Fruit fly (Drosophila melanogaster) whole organism, embryonic: ENCODE data around the gene CG12078.

ENCODE experiments used
- Awh ChIP-seq: fragments of 200-800 bp; sonication (Bioruptor generic); IDR thresholded peaks from 2 replicates; pipeline ENCODE4, ENCODE4 v1.3.6; 2022; ENCODE audit warnings: missing biosample characterization, missing genetic modification characterization
- CG11456 ChIP-seq: fragments of 200-800 bp; sonication (Bioruptor generic); IDR thresholded peaks from 3 replicates; pipeline ENCODE4 v1.3.6; 2022; ENCODE audit warnings: missing biosample characterization, missing genetic modification characterization
- CG12155 ChIP-seq: fragments of 200-800 bp; sonication (Bioruptor generic); optimal IDR thresholded peaks from 3 replicates; lab custom pipeline; 2016; ENCODE audit warnings: missing biosample characterization, missing genetic modification characterization
- CG12219 ChIP-seq: fragments of 200-800 bp; sonication (Bioruptor generic); optimal IDR thresholded peaks from 3 replicates; lab custom pipeline; 2018; ENCODE audit warnings: missing biosample characterization, mild to moderate bottlenecking, missing genetic modification characterization
- CG12236 ChIP-seq: fragments of 200-800 bp; sonication (Bioruptor generic); optimal IDR thresholded peaks from 2 replicates; lab custom pipeline; 2016; ENCODE audit warnings: missing biosample characterization, missing genetic modification characterization
- CG15011 ChIP-seq: fragments of 200-800 bp; sonication (Bioruptor generic); optimal IDR thresholded peaks from 3 replicates; lab custom pipeline; 2018; ENCODE audit warnings: missing biosample characterization, mild to moderate bottlenecking, missing genetic modification characterization
- CG17328 ChIP-seq: fragments of 200-800 bp; sonication (Bioruptor generic); IDR thresholded peaks from 2 replicates; pipeline ENCODE4 v1.3.6; 2022; ENCODE audit warnings: missing biosample characterization, missing genetic modification characterization
- CG18262 ChIP-seq: fragments of 200-800 bp; optimal IDR thresholded peaks from 3 replicates; lab custom pipeline; 2019; ENCODE audit warnings: missing biosample characterization, mild to moderate bottlenecking, missing genetic modification characterization, moderate library complexity
- CG18476 ChIP-seq: fragments of 200-800 bp; sonication (Bioruptor generic); optimal IDR thresholded peaks from 2 replicates; lab custom pipeline; 2016; ENCODE audit warnings: missing biosample characterization, mild to moderate bottlenecking, missing genetic modification characterization
- CG33213 ChIP-seq: fragments of 200-800 bp; sonication (Bioruptor generic); optimal IDR thresholded peaks from 3 replicates; lab custom pipeline; 2016; ENCODE audit warnings: missing biosample characterization, missing genetic modification characterization
- CG34376 ChIP-seq: fragments of 200-800 bp; sonication (Bioruptor generic); optimal IDR thresholded peaks from 2 replicates; lab custom pipeline; 2018; ENCODE audit warnings: missing biosample characterization, mild to moderate bottlenecking, missing genetic modification characterization
- CG3726 ChIP-seq: fragments of 200-800 bp; sonication (Bioruptor generic); IDR thresholded peaks from 3 replicates; pipeline ENCODE4, ENCODE4 v1.3.6; 2022; ENCODE audit warnings: missing biosample characterization, missing genetic modification characterization
- CG5245 ChIP-seq: fragments of 200-800 bp; sonication (Bioruptor generic); optimal IDR thresholded peaks from 3 replicates; lab custom pipeline; 2016; ENCODE audit warnings: missing biosample characterization, missing genetic modification characterization
- CG8281 ChIP-seq: fragments of 200-800 bp; sonication (Bioruptor generic); optimal IDR thresholded peaks from 2 replicates; lab custom pipeline; 2018; ENCODE audit warnings: missing biosample characterization, mild to moderate bottlenecking, missing genetic modification characterization, moderate library complexity
- CG8765 ChIP-seq: fragments of 200-800 bp; sonication (Bioruptor generic); IDR thresholded peaks from 2 replicates; pipeline ENCODE4 v1.3.6; 2022; ENCODE audit warnings: missing biosample characterization, missing genetic modification characterization
- CG9876 ChIP-seq: fragments of 200-800 bp; sonication (Bioruptor generic); optimal IDR thresholded peaks from 2 replicates; lab custom pipeline; 2016; ENCODE audit warnings: missing biosample characterization, missing genetic modification characterization
- Camta ChIP-seq: fragments of 200-800 bp; sonication (Bioruptor generic); optimal IDR thresholded peaks from 2 replicates; lab custom pipeline; 2016; ENCODE audit warnings: missing biosample characterization, missing genetic modification characterization
- D19A ChIP-seq: fragments of 200-800 bp; optimal IDR thresholded peaks from 3 replicates; lab custom pipeline; 2019; ENCODE audit warnings: missing biosample characterization, mild to moderate bottlenecking, missing genetic modification characterization, moderate library complexity
- H2.0 ChIP-seq: fragments of 200-800 bp; sonication (Bioruptor generic); IDR thresholded peaks from 2 replicates; pipeline ENCODE4 v1.3.6; 2022; ENCODE audit warnings: missing biosample characterization, missing genetic modification characterization
- HHEX ChIP-seq: fragments of 200-800 bp; sonication (Bioruptor generic); optimal IDR thresholded peaks from 3 replicates; lab custom pipeline; 2017; ENCODE audit warnings: missing biosample characterization, mild to moderate bottlenecking, missing genetic modification characterization, missing genetic modification reagents
- Hr39 ChIP-seq: fragments of >200 bp; optimal IDR thresholded peaks from 2 replicates; lab custom pipeline; 2017
- Max ChIP-seq: fragments of 200-800 bp; sonication (Bioruptor generic); optimal IDR thresholded peaks from 2 replicates; lab custom pipeline; 2016; ENCODE audit warnings: missing biosample characterization, mild to moderate bottlenecking, missing genetic modification characterization
- NC2β ChIP-seq: fragments of 200-800 bp; sonication (Bioruptor generic); optimal IDR thresholded peaks from 2 replicates; lab custom pipeline; 2016; ENCODE audit warnings: missing biosample characterization, missing genetic modification characterization
- Ptx1 ChIP-seq: fragments of 200-800 bp; sonication (Bioruptor generic); IDR thresholded peaks from 2 replicates; pipeline ENCODE4 v1.3.6; 2022; ENCODE audit warnings: missing biosample characterization, missing genetic modification characterization
- Rx ChIP-seq: fragments of 200-800 bp; sonication (Bioruptor generic); IDR thresholded peaks from 2 replicates; pipeline ENCODE4 v1.3.6; 2022; ENCODE audit warnings: missing biosample characterization, missing genetic modification characterization
- Sin3A ChIP-seq: fragments of >200 bp; optimal IDR thresholded peaks from 2 replicates; lab custom pipeline; 2018
- ac ChIP-seq: fragments of 200-800 bp; sonication (Bioruptor generic); optimal IDR thresholded peaks from 3 replicates; lab custom pipeline; 2017; ENCODE audit warnings: missing biosample characterization, mild to moderate bottlenecking, missing genetic modification characterization
- aop ChIP-seq: fragments of 200-800 bp; sonication (Bioruptor generic); IDR thresholded peaks from 2 replicates; pipeline ENCODE4 v1.3.6; 2022; ENCODE audit warnings: missing biosample characterization, missing genetic modification characterization
- bab2 ChIP-seq: fragments of 200-800 bp; sonication (Bioruptor generic); optimal IDR thresholded peaks from 2 replicates; lab custom pipeline; 2016; ENCODE audit warnings: missing biosample characterization, missing genetic modification characterization
- bcd ChIP-seq: fragments of 200-800 bp; sonication (Bioruptor generic); optimal IDR thresholded peaks from 2 replicates; lab custom pipeline; 2017; ENCODE audit warnings: missing biosample characterization, mild to moderate bottlenecking, missing genetic modification characterization
- bowl ChIP-seq: fragments of 200-800 bp; sonication (Bioruptor generic); IDR thresholded peaks from 2 replicates; pipeline ENCODE4 v1.3.6; 2022; ENCODE audit warnings: missing biosample characterization, missing genetic modification characterization
- cg ChIP-seq: fragments of 200-800 bp; sonication (Bioruptor generic); optimal IDR thresholded peaks from 3 replicates; lab custom pipeline; 2019; ENCODE audit warnings: missing biosample characterization, mild to moderate bottlenecking, missing genetic modification characterization, moderate library complexity
- chif ChIP-seq, 2 experiments: fragments of 200-800 bp; sonication (Bioruptor generic); optimal IDR thresholded peaks; 3 replicates each; lab custom pipeline; 2016; ENCODE audit warnings: missing biosample characterization in 2 of 2, missing genetic modification characterization in 2 of 2
- crc ChIP-seq: fragments of 200-800 bp; sonication (Bioruptor generic); optimal IDR thresholded peaks from 2 replicates; lab custom pipeline; 2016; ENCODE audit warnings: missing biosample characterization, missing genetic modification characterization
- crol ChIP-seq: fragments of 200-800 bp; sonication (Bioruptor generic); IDR thresholded peaks from 2 replicates; pipeline ENCODE4 v1.3.6; 2022; ENCODE audit warnings: missing biosample characterization, missing genetic modification characterization
- da ChIP-seq: fragments of 200-800 bp; sonication (Bioruptor generic); optimal IDR thresholded peaks from 2 replicates; lab custom pipeline; 2016; ENCODE audit warnings: missing biosample characterization, missing genetic modification characterization
- dan ChIP-seq: fragments of 200-800 bp; sonication (Bioruptor generic); IDR thresholded peaks from 2 replicates; pipeline ENCODE4 v1.3.6; 2022; ENCODE audit warnings: missing biosample characterization, missing genetic modification characterization
- disco-r ChIP-seq: fragments of 200-800 bp; sonication (Bioruptor generic); optimal IDR thresholded peaks from 2 replicates; lab custom pipeline; 2016; ENCODE audit warnings: missing biosample characterization, missing genetic modification characterization
- fd96Cb ChIP-seq: fragments of 200-800 bp; sonication (Bioruptor generic); optimal IDR thresholded peaks from 2 replicates; lab custom pipeline; 2018; ENCODE audit warnings: missing biosample characterization, mild to moderate bottlenecking, missing genetic modification characterization, moderate library complexity
- fu2 ChIP-seq: fragments of 200-800 bp; sonication (Bioruptor generic); optimal IDR thresholded peaks from 2 replicates; lab custom pipeline; 2016; ENCODE audit warnings: missing biosample characterization, missing genetic modification characterization
- hkb ChIP-seq, 2 experiments: fragments of 200-800 bp in 1 of 2; fragments of >200 bp in 1 of 2; sonication (Bioruptor generic) in 1 of 2; IDR thresholded peaks in 1 of 2; optimal IDR thresholded peaks in 1 of 2; 2 replicates each; pipeline versions ENCODE4 v1.3.6 to Lab custom; 2017 to 2022; ENCODE audit warnings: missing biosample characterization in 1 of 2, missing genetic modification characterization in 1 of 2
- knrl ChIP-seq: fragments of 200-800 bp; sonication (Bioruptor generic); IDR thresholded peaks from 3 replicates; pipeline ENCODE4 v1.3.6; 2022; ENCODE audit warnings: missing biosample characterization, missing genetic modification characterization; ENCODE audit not compliant: partially characterized antibody
- maf-S ChIP-seq: fragments of 200-800 bp; sonication (Bioruptor generic); optimal IDR thresholded peaks from 2 replicates; lab custom pipeline; 2016; ENCODE audit warnings: missing biosample characterization, missing genetic modification characterization
- nmo ChIP-seq: fragments of 200-800 bp; sonication (Bioruptor generic); optimal IDR thresholded peaks from 2 replicates; lab custom pipeline; 2018; ENCODE audit warnings: missing biosample characterization, mild to moderate bottlenecking, missing genetic modification characterization, moderate library complexity
- oc ChIP-seq: fragments of 200-800 bp; sonication (Bioruptor generic); optimal IDR thresholded peaks from 2 replicates; lab custom pipeline; 2018; ENCODE audit warnings: missing biosample characterization, mild to moderate bottlenecking, missing genetic modification characterization, moderate library complexity
- pnt ChIP-seq: fragments of 200-800 bp; sonication (Bioruptor generic); optimal IDR thresholded peaks from 3 replicates; lab custom pipeline; 2016; ENCODE audit warnings: missing biosample characterization, missing genetic modification characterization
- slou ChIP-seq: fragments of 200-800 bp; sonication (Bioruptor generic); optimal IDR thresholded peaks from 3 replicates; lab custom pipeline; 2016; ENCODE audit warnings: missing biosample characterization, missing genetic modification characterization
- sqz ChIP-seq: fragments of 200-800 bp; sonication (Bioruptor generic); optimal IDR thresholded peaks from 3 replicates; lab custom pipeline; 2018; ENCODE audit warnings: missing biosample characterization, mild to moderate bottlenecking, missing genetic modification characterization
- trem ChIP-seq: fragments of 200-800 bp; optimal IDR thresholded peaks from 3 replicates; lab custom pipeline; 2019; ENCODE audit warnings: missing biosample characterization, mild to moderate bottlenecking, missing genetic modification characterization, moderate library complexity
- vfl ChIP-seq: fragments of 200-800 bp; sonication (Bioruptor generic); optimal IDR thresholded peaks from 2 replicates; lab custom pipeline; 2016; ENCODE audit warnings: missing biosample characterization, missing genetic modification characterization

CG12078 gene

dm6 chr3L:3249997-3250774, 6.1 kb upstream of the CG12078 start (continued):
- TF ChIP-seq Hr39 (lab: Kevin White, UChicago) (no peak), fd96Cb (peak; percentile 93), HHEX (GFP tag; lab: Kevin White, UChicago) (peak; percentile 93), nmo (GFP tag; lab: Kevin White, UChicago) (peak; percentile 98), vfl (GFP tag; lab: Kevin White, UChicago) (peak; percentile 85), CG18262 (tag; lab: Kevin White, UChicago) (peak; percentile 98), CG11456 (GFP tag; lab: Robert Waterston, UW) (peak; percentile 76), bcd (GFP tag; lab: Kevin White, UChicago) (peak; percentile 95), Max (GFP tag; lab: Kevin White, UChicago) (peak; percentile 94), Ptx1 (GFP tag; lab: Robert Waterston, UW) (peak; percentile 88), chif (GFP tag; optimal IDR thresholded peaks at IDR 0.05; lab: Kevin White, UChicago) (peak; percentile 97), trem (tag; lab: Kevin White, UChicago) (peak; percentile 89), crol (GFP tag; lab: Robert Waterston, UW) (no peak), dan (GFP tag; lab: Robert Waterston, UW) (peak; percentile 27; the same call in 1 of the 2 replicates), da (peak; percentile 84), CG8281 (peak; percentile 79), CG34376 (GFP tag; lab: Kevin White, UChicago) (peak; percentile 76), fu2 (GFP tag; lab: Kevin White, UChicago) (peak; percentile 96), CG18476 (GFP tag; lab: Kevin White, UChicago) (peak; percentile 92), CG12219 (GFP tag; lab: Kevin White, UChicago) (peak; percentile 86), Awh (GFP tag; lab: Robert Waterston, UW) (peak; percentile 41; the same call in 1 of the 2 replicates), Sin3A (lab: Kevin White, UChicago) (no peak), CG5245 (GFP tag; lab: Kevin White, UChicago) (peak; percentile 92), H2.0 (GFP tag; lab: Robert Waterston, UW) (peak; percentile 79), bab2 (GFP tag; lab: Kevin White, UChicago) (peak; percentile 93), knrl (GFP tag; lab: Robert Waterston, UW) (no peak), Camta (peak; percentile 96), CG12155 (GFP tag; lab: Kevin White, UChicago) (peak; percentile 89), CG12236 (GFP tag; lab: Kevin White, UChicago) (peak; percentile 94), maf-S (GFP tag; lab: Kevin White, UChicago) (peak; percentile 90), Rx (GFP tag; lab: Robert Waterston, UW) (peak; percentile 36; the same call in 1 of the 2 replicates), CG8765 (no peak), cg (GFP tag; lab: Kevin White, UChicago) (no peak), CG3726 (GFP tag; lab: Robert Waterston, UW) (peak; percentile 64; the same call in 2 of the 3 replicates), pnt (GFP tag; lab: Kevin White, UChicago) (peak; percentile 92), aop (GFP tag; lab: Robert Waterston, UW) (0 out of 2 replicates have a peak, but pooled peaks have one; percentile 14), NC2β (peak; percentile 92), CG17328 (GFP tag; lab: Robert Waterston, UW) (peak; percentile 77), CG9876 (GFP tag; lab: Kevin White, UChicago) (peak; percentile 93), CG33213 (GFP tag; lab: Kevin White, UChicago) (peak; percentile 87), disco-r (GFP tag; lab: Kevin White, UChicago) (peak; percentile 94), sqz (GFP tag; lab: Kevin White, UChicago) (peak; percentile 80), slou (peak; percentile 91), D19A (tag; lab: Kevin White, UChicago) (peak; percentile 90), bowl (GFP tag; lab: Robert Waterston, UW) (no peak; the same call in 1 of the 2 replicates), hkb (optimal IDR thresholded peaks at IDR 0.05; lab: Kevin White, UChicago) (no peak), hkb (GFP tag; IDR thresholded peaks at IDR 0.05; lab: Robert Waterston, UW) (peak; percentile 80), oc (peak; percentile 86), crc (GFP tag; lab: Kevin White, UChicago) (peak; percentile 92), ac (GFP tag; lab: Kevin White, UChicago) (peak; percentile 45), CG15011 (GFP tag; lab: Kevin White, UChicago) (peak; percentile 94)
